Fruit fly (Drosophila melanogaster): Measurements from ENCODE around the gene Kpc1.

Gene Kpc1

dm6 chr3R:15218824-15219576 is 23.0 kb upstream of the Kpc1 start, which contains the start of the genes SIDL and CG12241 (continued):
- TF ChIP-seq psq (GFP tag; optimal IDR thresholded peaks at IDR 0.05) (peak; percentile 67), Abd-B (GFP tag; optimal IDR thresholded peaks at IDR 0.05) (no peak), sv (GFP tag; optimal IDR thresholded peaks at IDR 0.05) (peak; percentile 63), Jra (GFP tag; optimal IDR thresholded peaks at IDR 0.05) (no peak), CG32264 (GFP tag; optimal IDR thresholded peaks at IDR 0.05) (peak; percentile 83), foxo (GFP tag; optimal IDR thresholded peaks at IDR 0.05) (peak; percentile 28 to 94), dmrt93B (GFP tag; optimal IDR thresholded peaks at IDR 0.05) (no peak), Mio (GFP tag; optimal IDR thresholded peaks at IDR 0.05) (peak; percentile 41)

DNA sequence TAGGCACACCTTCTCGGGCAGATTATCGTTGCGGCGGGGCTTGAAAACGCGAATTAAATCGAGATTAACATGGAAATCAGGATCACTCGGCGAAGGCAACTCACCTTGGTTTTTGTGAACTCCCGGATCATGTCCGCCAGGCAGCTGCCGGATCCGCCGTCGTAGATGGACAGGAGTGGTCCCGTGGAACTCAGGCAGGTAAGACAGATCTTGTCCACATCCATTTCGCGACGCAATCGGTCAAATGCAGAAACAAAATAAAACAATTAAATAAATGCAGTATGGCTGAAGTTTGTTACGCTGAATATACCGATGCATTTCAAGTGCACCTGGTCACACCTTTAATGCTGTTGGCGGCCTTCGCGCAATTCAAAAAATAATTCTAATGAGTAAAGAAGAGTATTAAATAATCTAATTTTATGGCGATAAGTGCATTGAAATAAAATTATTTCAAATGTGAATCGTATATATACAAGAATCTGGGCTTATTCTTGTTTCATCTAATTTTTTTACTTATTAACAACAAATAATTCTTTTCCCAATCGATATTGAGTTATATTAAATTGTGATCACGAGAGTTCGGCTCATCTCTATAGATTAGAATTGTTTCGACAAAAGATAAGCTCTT is 17.5 kb upstream of the Kpc1 start, which contains the start of the genes CG6654 and CG4210:
Gene CG6654, minus strand, starts transcription at position 297 of the 628 bp plus-strand sequence.
Gene CG4210, plus strand, starts transcription at position 613 of the 628 bp plus-strand sequence.
- TF ChIP-seq brk (GFP tag; optimal IDR thresholded peaks at IDR 0.05), result no peak
- no peak for TF ChIP-seq Abd-B (GFP tag; optimal IDR thresholded peaks at IDR 0.05)
- peak; percentile 69 for TF ChIP-seq HLH106 (tag; optimal IDR thresholded peaks at IDR 0.05)
- peak; percentile 71 for TF ChIP-seq woc (GFP tag; optimal IDR thresholded peaks at IDR 0.05)
- TF ChIP-seq Hnf4 (GFP tag; optimal IDR thresholded peaks at IDR 0.05), result no peak
- TF ChIP-seq foxo (GFP tag; optimal IDR thresholded peaks at IDR 0.05), result no peak
- TF ChIP-seq CG9705 (GFP tag; optimal IDR thresholded peaks at IDR 0.05), result peak; percentile 28
- TF ChIP-seq Sp1 (GFP tag; optimal IDR thresholded peaks at IDR 0.05), result peak; percentile 27
- no peak for TF ChIP-seq Rel (GFP tag; optimal IDR thresholded peaks at IDR 0.05)
- peak; percentile 54 for TF ChIP-seq Rel (tag; optimal IDR thresholded peaks at IDR 0.05)
- no peak for TF ChIP-seq dsf (GFP tag; optimal IDR thresholded peaks at IDR 0.05; ENCODE audit: borderline replicate concordance)

DNA sequence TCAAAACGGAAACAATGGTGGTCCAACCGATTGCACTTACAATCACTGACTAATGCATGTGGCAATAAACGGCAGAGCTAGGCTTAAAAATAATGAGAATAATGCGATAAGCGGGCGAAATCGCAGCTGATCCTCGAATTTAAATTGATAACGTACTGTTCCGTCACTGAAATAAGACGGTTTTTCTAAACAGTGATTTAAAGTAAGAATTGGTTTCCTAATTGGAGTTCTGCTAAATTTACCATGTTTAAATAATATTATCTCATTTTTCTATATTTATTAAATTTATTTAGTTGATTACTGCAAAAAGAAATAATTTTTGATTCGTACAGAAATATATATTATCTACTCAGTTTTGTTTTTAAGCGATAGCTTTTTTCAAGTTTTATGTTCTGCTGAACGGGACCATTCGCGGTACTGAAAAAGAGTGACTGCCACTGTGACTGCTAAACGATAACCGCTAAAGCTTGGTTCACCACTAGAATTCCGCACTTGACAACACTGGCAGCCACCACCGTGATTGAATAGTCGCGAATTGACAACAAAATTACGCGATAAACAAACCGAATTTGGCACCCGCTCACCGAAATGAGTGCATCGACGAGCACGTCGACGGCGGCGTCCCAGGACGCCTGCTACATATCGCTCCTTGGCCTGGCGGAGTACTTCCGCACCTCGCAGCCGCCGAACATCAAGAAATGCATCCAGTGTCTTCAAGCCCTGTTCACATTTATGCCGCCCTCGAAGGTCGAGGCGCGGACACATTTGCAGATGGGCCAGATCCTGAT is 12.9 kb upstream of the Kpc1 start, which contains the start of the genes Spn88Eb and Mau2:
Gene Spn88Eb, minus strand, starts transcription at position 51 of the 788 bp plus-strand sequence.
Gene Mau2, plus strand, starts transcription at position 493 of the 788 bp plus-strand sequence.
- TF ChIP-seq Rel (GFP tag; optimal IDR thresholded peaks at IDR 0.05) (no peak), Rel (tag; optimal IDR thresholded peaks at IDR 0.05) (peak; percentile 7), Hr83 (GFP tag; optimal IDR thresholded peaks at IDR 0.05; ENCODE audit: poor library complexity, severe bottlenecking) (peak; percentile 72), fru (GFP tag; optimal IDR thresholded peaks at IDR 0.05) (no peak), Jra (GFP tag; optimal IDR thresholded peaks at IDR 0.05) (no peak), Myc (optimal IDR thresholded peaks at IDR 0.05) (peak; percentile 67), foxo (GFP tag; optimal IDR thresholded peaks at IDR 0.05) (peak in 1 of 2 experiments; percentile 81), psq (GFP tag; optimal IDR thresholded peaks at IDR 0.05) (peak; percentile 15), sage (GFP tag; optimal IDR thresholded peaks at IDR 0.05) (no peak), woc (GFP tag; optimal IDR thresholded peaks at IDR 0.05) (peak; percentile 82), brk (GFP tag; optimal IDR thresholded peaks at IDR 0.05) (no peak), ey (GFP tag; optimal IDR thresholded peaks at IDR 0.05) (peak; percentile 47), OdsH (GFP tag; optimal IDR thresholded peaks at IDR 0.05) (peak; percentile 18), CG9705 (GFP tag; optimal IDR thresholded peaks at IDR 0.05) (peak; percentile 61), Dfd (GFP tag; optimal IDR thresholded peaks at IDR 0.05) (no peak), Sp1 (GFP tag; optimal IDR thresholded peaks at IDR 0.05) (peak; percentile 56), HLH106 (tag; optimal IDR thresholded peaks at IDR 0.05) (peak; percentile 74), rgr (GFP tag; optimal IDR thresholded peaks at IDR 0.05) (peak; percentile 64)

dm6 chr3R:15206273-15206672 is 10.3 kb upstream of the Kpc1 start, which contains the start of gene Spn88Ea:
TSS of gene Spn88Ea (minus strand) at chr3R:15206447.
- TF ChIP-seq CG32264 (GFP tag; optimal IDR thresholded peaks at IDR 0.05) (no peak), ey (GFP tag; optimal IDR thresholded peaks at IDR 0.05) (no peak), h (GFP tag; optimal IDR thresholded peaks at IDR 0.05) (no peak), OdsH (GFP tag; optimal IDR thresholded peaks at IDR 0.05) (no peak), sv (GFP tag; optimal IDR thresholded peaks at IDR 0.05) (no peak), lola (GFP tag; optimal IDR thresholded peaks at IDR 0.05) (no peak), GATAd (GFP tag; optimal IDR thresholded peaks at IDR 0.05) (no peak), CrebA (GFP tag; optimal IDR thresholded peaks at IDR 0.05; ENCODE audit: borderline replicate concordance) (no peak), br (GFP tag; optimal IDR thresholded peaks at IDR 0.05) (peak; percentile 8), Sp1 (GFP tag; optimal IDR thresholded peaks at IDR 0.05) (peak; percentile 2), jim (GFP tag; optimal IDR thresholded peaks at IDR 0.05) (no peak), Mio (GFP tag; optimal IDR thresholded peaks at IDR 0.05) (no peak), Dfd (GFP tag; optimal IDR thresholded peaks at IDR 0.05) (no peak), Abd-B (GFP tag; optimal IDR thresholded peaks at IDR 0.05) (no peak), dmrt93B (GFP tag; optimal IDR thresholded peaks at IDR 0.05) (no peak), pan (optimal IDR thresholded peaks at IDR 0.05) (no peak), Hr78 (GFP tag; optimal IDR thresholded peaks at IDR 0.05) (no peak), dl (GFP tag; optimal IDR thresholded peaks at IDR 0.05; ENCODE audit: insufficient read depth in 1 of 2, partially characterized antibody in 2 of 2) (no peak), dsf (GFP tag; optimal IDR thresholded peaks at IDR 0.05; ENCODE audit: borderline replicate concordance) (no peak), Myc (optimal IDR thresholded peaks at IDR 0.05) (no peak), HLH106 (tag; optimal IDR thresholded peaks at IDR 0.05) (peak; percentile 3), sage (GFP tag; optimal IDR thresholded peaks at IDR 0.05) (no peak), Vsx2 (GFP tag; optimal IDR thresholded peaks at IDR 0.05; ENCODE audit: partially characterized antibody) (peak; percentile 66), Rel (GFP tag; optimal IDR thresholded peaks at IDR 0.05) (no peak), Rel (tag; optimal IDR thresholded peaks at IDR 0.05) (peak; percentile 68), Jra (GFP tag; optimal IDR thresholded peaks at IDR 0.05) (no peak), Hnf4 (GFP tag; optimal IDR thresholded peaks at IDR 0.05) (no peak), Dif (GFP tag; optimal IDR thresholded peaks at IDR 0.05; ENCODE audit: partially characterized antibody) (no peak), woc (GFP tag; optimal IDR thresholded peaks at IDR 0.05) (peak; percentile 50)

Data from whole organism, wandering third instar larva.